Worm (Caenorhabditis elegans) whole organism, young adult: Measurements from ENCODE around the gene ent-3.

Experiments
- B0019.2 ChIP-seq: fragments of 200-800 bp; sonication (Bioruptor generic); conservative IDR thresholded peaks from 2 replicates; pipeline ENCODE4 v1.3.6; 2022; ENCODE audit warnings: missing genetic modification reagents, missing genetic modification characterization, missing compliant biosample characterization
- B0261.1 ChIP-seq: sonication (generic microtip); optimal IDR thresholded peaks from 2 replicates; lab custom pipeline; 2016; ENCODE audit warnings: mild to moderate bottlenecking, missing genetic modification characterization, moderate library complexity, missing compliant biosample characterization
- D2030.7 ChIP-seq: fragments of 200-800 bp; sonication (Bioruptor generic); IDR thresholded peaks from 2 replicates; pipeline ENCODE4 v1.3.6; 2022; ENCODE audit warnings: missing genetic modification reagents, missing genetic modification characterization, missing compliant biosample characterization
- F23B12.7 ChIP-seq: sonication (generic microtip); optimal IDR thresholded peaks from 2 replicates; lab custom pipeline; 2017; ENCODE audit warnings: missing genetic modification characterization, mild to moderate bottlenecking, missing compliant biosample characterization, antibody characterized with exemption, moderate library complexity; ENCODE audit not compliant: insufficient read depth
- F55B11.4 ChIP-seq: sonication (generic microtip); optimal IDR thresholded peaks from 2 replicates; lab custom pipeline; 2016; ENCODE audit warnings: missing compliant biosample characterization, missing genetic modification characterization, borderline replicate concordance; ENCODE audit not compliant: insufficient read depth
- K12H6.12 ChIP-seq: fragments of 200-800 bp; sonication (Bioruptor generic); optimal IDR thresholded peaks from 2 replicates; lab custom pipeline; 2018; ENCODE audit warnings: mild to moderate bottlenecking, missing genetic modification characterization, missing compliant biosample characterization
- Y56A3A.18 ChIP-seq: fragments of 200-800 bp; sonication (Bioruptor generic); IDR thresholded peaks from 2 replicates; pipeline ENCODE4 v1.3.6; 2022; ENCODE audit warnings: missing genetic modification reagents, missing genetic modification characterization, missing compliant biosample characterization
- Y67H2A.10 ChIP-seq: fragments of 200-800 bp; sonication (Bioruptor generic); conservative IDR thresholded peaks from 2 replicates; pipeline ENCODE4 v1.3.6; 2022; ENCODE audit warnings: missing genetic modification reagents, missing genetic modification characterization, missing compliant biosample characterization
- akir-1 ChIP-seq: fragments of 200-800 bp; sonication (Bioruptor generic); optimal IDR thresholded peaks from 2 replicates; lab custom pipeline; 2018; ENCODE audit warnings: mild to moderate bottlenecking, missing genetic modification characterization, moderate library complexity, missing compliant biosample characterization
- ama-1 ChIP-seq, 3 experiments: fragments of 150-350 bp in 1 of 3; sonication (generic microtip) in 2 of 3; optimal IDR thresholded peaks; 2 replicates each; lab custom pipeline; 2014 to 2018; ENCODE audit warnings: missing biosample characterization in 2 of 3, missing genetic modification characterization in 2 of 3, missing genetic modification reagents in 2 of 3
- aptf-3 ChIP-seq: fragments of 200-800 bp; sonication (Bioruptor generic); IDR thresholded peaks from 2 replicates; pipeline ENCODE4 v1.3.6; 2022; ENCODE audit warnings: missing genetic modification characterization, missing compliant biosample characterization
- atf-7 ChIP-seq: sonication (generic microtip); optimal IDR thresholded peaks from 2 replicates; lab custom pipeline; 2017; ENCODE audit warnings: mild to moderate bottlenecking, missing genetic modification characterization, missing compliant biosample characterization
- attf-5 ChIP-seq: fragments of 200-800 bp; sonication (Bioruptor generic); optimal IDR thresholded peaks from 2 replicates; lab custom pipeline; 2018; ENCODE audit warnings: mild to moderate bottlenecking, missing genetic modification characterization, missing compliant biosample characterization
- cebp-1 ChIP-seq, 2 experiments: fragments of 200-800 bp in 1 of 2; sonication (Bioruptor generic) in 1 of 2; sonication (generic microtip) in 1 of 2; IDR thresholded peaks in 1 of 2; optimal IDR thresholded peaks in 1 of 2; 2 replicates each; pipeline versions ENCODE4 v1.3.6 to Lab custom; 2017 to 2022; ENCODE audit warnings: missing compliant biosample characterization in 2 of 2, missing genetic modification characterization in 2 of 2, mild to moderate bottlenecking in 1 of 2, missing genetic modification reagents in 1 of 2, moderate library complexity in 1 of 2
- ceh-58 ChIP-seq: fragments of 200-800 bp; sonication (Bioruptor generic); IDR thresholded peaks from 2 replicates; pipeline ENCODE4 v1.3.6; 2022; ENCODE audit warnings: missing genetic modification characterization, missing compliant biosample characterization
- die-1 ChIP-seq: sonication (generic microtip); optimal IDR thresholded peaks from 2 replicates; lab custom pipeline; 2016; ENCODE audit warnings: missing genotype, mild to moderate bottlenecking, missing genetic modification characterization, missing compliant biosample characterization
- dox-1 ChIP-seq: fragments of 200-800 bp; sonication (Bioruptor generic); IDR thresholded peaks from 2 replicates; pipeline ENCODE4 v1.3.6; 2022; ENCODE audit warnings: missing genetic modification reagents, missing genetic modification characterization, missing compliant biosample characterization
- dpl-1 ChIP-seq: fragments of 150-350 bp; optimal IDR thresholded peaks from 2 replicates; lab custom pipeline; 2014; ENCODE audit warnings: missing biosample characterization, missing genetic modification reagents, missing genetic modification characterization
- efl-1 ChIP-seq: fragments of 150-350 bp; optimal IDR thresholded peaks from 2 replicates; lab custom pipeline; 2014; ENCODE audit warnings: missing biosample characterization, missing genetic modification reagents, missing genetic modification characterization
- egl-18 ChIP-seq: fragments of 200-800 bp; sonication (Bioruptor generic); IDR thresholded peaks from 2 replicates; pipeline ENCODE4 v1.3.6; 2022; ENCODE audit warnings: missing genetic modification reagents, missing genetic modification characterization, missing compliant biosample characterization
- fkh-3 ChIP-seq: sonication (generic microtip); optimal IDR thresholded peaks from 2 replicates; lab custom pipeline; 2016; ENCODE audit warnings: mild to moderate bottlenecking, missing genetic modification characterization, missing compliant biosample characterization
- him-1 ChIP-seq: sonication (generic microtip); optimal IDR thresholded peaks from 2 replicates; lab custom pipeline; 2016; ENCODE audit warnings: missing genotype, missing genetic modification reagents, missing genetic modification characterization, missing compliant biosample characterization
- hlh-26 ChIP-seq: fragments of 200-800 bp; sonication (Bioruptor generic); conservative IDR thresholded peaks from 2 replicates; pipeline ENCODE4 v1.3.6; 2022; ENCODE audit warnings: missing genetic modification reagents, missing genetic modification characterization, missing compliant biosample characterization
- hmg-1.2 ChIP-seq: fragments of 200-800 bp; sonication (Bioruptor generic); IDR thresholded peaks from 2 replicates; pipeline ENCODE4 v1.3.6; 2022; ENCODE audit warnings: missing genetic modification reagents, missing genetic modification characterization, missing compliant biosample characterization
- hmg-20 ChIP-seq: fragments of 200-800 bp; sonication (Bioruptor generic); IDR thresholded peaks from 2 replicates; pipeline ENCODE4 v1.3.6; 2022; ENCODE audit warnings: missing genetic modification reagents, missing genetic modification characterization, missing compliant biosample characterization
- lin-40 ChIP-seq: sonication (generic microtip); optimal IDR thresholded peaks from 2 replicates; lab custom pipeline; 2016; ENCODE audit warnings: missing genetic modification characterization, mild to moderate bottlenecking, missing compliant biosample characterization, missing genotype, missing genetic modification reagents
- lin-54 ChIP-seq: fragments of 200-800 bp; sonication (Bioruptor generic); optimal IDR thresholded peaks from 2 replicates; lab custom pipeline; 2018; ENCODE audit warnings: mild to moderate bottlenecking, missing genetic modification characterization, missing compliant biosample characterization
- lsl-1 ChIP-seq: fragments of 200-800 bp; sonication (Bioruptor generic); optimal IDR thresholded peaks from 2 replicates; lab custom pipeline; 2018; ENCODE audit warnings: mild to moderate bottlenecking, missing genetic modification characterization, moderate library complexity, missing compliant biosample characterization
- madf-10 ChIP-seq: sonication (generic microtip); optimal IDR thresholded peaks from 2 replicates; lab custom pipeline; 2016; ENCODE audit warnings: mild to moderate bottlenecking, missing genetic modification characterization, missing compliant biosample characterization
- madf-3 ChIP-seq: fragments of 200-800 bp; sonication (Bioruptor generic); IDR thresholded peaks from 2 replicates; pipeline ENCODE4 v1.3.6; 2022; ENCODE audit warnings: missing genetic modification reagents, missing genetic modification characterization, missing compliant biosample characterization
- madf-8 ChIP-seq: fragments of 200-800 bp; sonication (Bioruptor generic); conservative IDR thresholded peaks from 2 replicates; pipeline ENCODE4 v1.3.6; 2022; ENCODE audit warnings: missing genetic modification reagents, missing genetic modification characterization, missing compliant biosample characterization
- nfya-1 ChIP-seq: sonication (generic microtip); optimal IDR thresholded peaks from 2 replicates; lab custom pipeline; 2017; ENCODE audit warnings: antibody characterized with exemption, missing compliant biosample characterization, missing genetic modification characterization, borderline replicate concordance; ENCODE audit not compliant: insufficient read depth
- nhr-120 ChIP-seq: fragments of 200-800 bp; sonication (Bioruptor generic); IDR thresholded peaks from 2 replicates; pipeline ENCODE4 v1.3.6; 2022; ENCODE audit warnings: missing genetic modification characterization, missing compliant biosample characterization
- nhr-90 ChIP-seq: sonication (generic microtip); optimal IDR thresholded peaks from 2 replicates; lab custom pipeline; 2016; ENCODE audit warnings: missing genotype, mild to moderate bottlenecking, missing genetic modification characterization, missing compliant biosample characterization
- repo-1 ChIP-seq: sonication (generic microtip); optimal IDR thresholded peaks from 2 replicates; lab custom pipeline; 2017; ENCODE audit warnings: mild to moderate bottlenecking, missing genetic modification characterization, missing compliant biosample characterization
- rpc-1 ChIP-seq, 2 experiments: fragments of 150-350 bp in 1 of 2; sonication (generic microtip) in 1 of 2; optimal IDR thresholded peaks; 2 replicates each; lab custom pipeline; 2014 to 2018; ENCODE audit warnings: missing biosample characterization in 1 of 2, missing genetic modification characterization in 1 of 2, missing genetic modification reagents in 1 of 2, missing genotype in 1 of 2
- snpc-3.4 ChIP-seq: sonication (generic microtip); optimal IDR thresholded peaks from 2 replicates; lab custom pipeline; 2017; ENCODE audit warnings: missing genetic modification characterization, mild to moderate bottlenecking, missing compliant biosample characterization, antibody characterized with exemption, moderate library complexity, missing genotype, missing genetic modification reagents
- snpc-4 ChIP-seq, 5 experiments: fragments of 150-350 bp in 1 of 5; sonication (generic microtip) in 4 of 5; optimal IDR thresholded peaks; 2 replicates each; lab custom pipeline; 2014 to 2018; ENCODE audit warnings: missing genetic modification characterization in 5 of 5, missing biosample characterization in 3 of 5, antibody characterized with exemption in 2 of 5, mild to moderate bottlenecking in 2 of 5, missing compliant biosample characterization in 2 of 5, missing genotype in 2 of 5, moderate library complexity in 2 of 5, missing genetic modification reagents in 1 of 5
- sptf-2 ChIP-seq: fragments of 200-800 bp; sonication (Bioruptor generic); optimal IDR thresholded peaks from 2 replicates; lab custom pipeline; 2018; ENCODE audit warnings: mild to moderate bottlenecking, missing genetic modification characterization, missing compliant biosample characterization
- tbx-9 ChIP-seq: sonication (generic microtip); optimal IDR thresholded peaks from 2 replicates; lab custom pipeline; 2016; ENCODE audit warnings: borderline replicate concordance, missing genetic modification characterization, inconsistent platforms, missing compliant biosample characterization
- ztf-26 ChIP-seq: sonication (generic microtip); optimal IDR thresholded peaks from 2 replicates; lab custom pipeline; 2017; ENCODE audit warnings: missing genetic modification characterization, missing compliant biosample characterization
- ztf-3 ChIP-seq: fragments of 200-800 bp; sonication (Bioruptor generic); optimal IDR thresholded peaks from 2 replicates; lab custom pipeline; 2018; ENCODE audit warnings: mild to moderate bottlenecking, missing genetic modification characterization, missing compliant biosample characterization
- ztf-6 ChIP-seq: fragments of 200-800 bp; sonication (Bioruptor generic); IDR thresholded peaks from 2 replicates; pipeline ENCODE4 v1.3.6; 2022; ENCODE audit warnings: missing genetic modification reagents, missing genetic modification characterization, missing compliant biosample characterization

ent-3 gene

DNA sequence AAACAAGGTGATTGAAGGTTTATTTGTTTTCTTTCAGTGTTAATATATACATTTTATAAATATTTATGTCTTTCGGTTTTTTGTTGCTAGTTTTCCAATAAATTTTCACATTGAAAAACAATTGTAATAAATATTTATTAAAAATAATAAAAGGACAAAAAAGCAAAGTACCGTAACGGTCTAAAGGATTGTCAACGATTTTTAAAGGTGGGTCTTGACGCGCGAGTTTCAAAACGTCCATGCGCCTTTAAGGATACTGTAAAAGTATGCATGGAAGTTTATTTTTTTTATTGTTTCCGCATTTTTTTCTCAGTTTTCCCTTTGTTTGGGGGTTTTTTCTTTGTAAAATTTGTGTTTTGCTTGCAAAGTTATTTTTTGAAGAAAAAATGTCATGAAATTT, 43.0 kb downstream of the ent-3 start (continued):
- TF ChIP-seq dpl-1 (GFP tag; lab: Kevin White, UChicago) (peak; percentile 18), die-1 (tag; lab: Kevin White, UChicago) (no peak), madf-10 (tag; lab: Kevin White, UChicago) (no peak), hmg-20 (GFP tag; lab: Robert Waterston, UW) (no peak), tbx-9 (tag; lab: Kevin White, UChicago) (no peak), efl-1 (peak; percentile 14), ztf-3 (GFP tag; lab: Kevin White, UChicago) (no peak), ama-1 (optimal IDR thresholded peaks at IDR 0.05; lab: Kevin White, UChicago) (no peak), ama-1 (GFP tag; optimal IDR thresholded peaks at IDR 0.05; lab: Kevin White, UChicago) (peak in 1 of 2 experiments; percentile 11), lin-54 (GFP tag; lab: Kevin White, UChicago) (peak; percentile 38), F55B11.4 (tag; lab: Kevin White, UChicago) (no peak), hmg-1.2 (GFP tag; lab: Robert Waterston, UW) (no peak), B0261.1 (tag; lab: Kevin White, UChicago) (no peak), F23B12.7 (tag; lab: Kevin White, UChicago) (no peak), D2030.7 (GFP tag; lab: Robert Waterston, UW) (peak; percentile 72), repo-1 (tag; lab: Kevin White, UChicago) (no peak), snpc-4 (GFP tag; optimal IDR thresholded peaks at IDR 0.05; lab: Kevin White, UChicago) (no peak), snpc-4 (tag; optimal IDR thresholded peaks at IDR 0.05; lab: Kevin White, UChicago) (no peak), nfya-1 (tag; lab: Kevin White, UChicago) (no peak), him-1 (tag; lab: Kevin White, UChicago) (peak; percentile 69), K12H6.12 (tag; lab: Kevin White, UChicago) (no peak)

DNA sequence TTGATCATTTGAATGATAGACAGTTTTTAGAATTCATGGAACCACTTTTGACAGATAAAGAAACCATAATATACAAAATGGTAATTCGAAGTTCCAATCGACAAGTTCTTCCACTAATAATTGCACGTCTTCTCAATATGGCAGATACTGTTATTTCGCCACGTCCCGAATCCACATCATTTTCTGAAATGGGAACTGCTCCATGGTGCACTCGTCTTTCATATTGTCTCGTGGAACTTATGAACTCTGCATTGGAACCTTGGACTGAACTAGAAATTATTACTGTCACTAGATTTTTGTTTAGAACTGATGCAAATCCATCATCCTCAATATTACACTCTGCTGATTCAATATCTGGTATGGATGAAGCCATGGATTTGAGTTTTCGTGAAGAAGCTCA, 48.7 kb downstream of the ent-3 start:
- TF ChIP-seq nfya-1 (tag; lab: Kevin White, UChicago) (no peak), atf-7 (tag; lab: Kevin White, UChicago) (no peak), cebp-1 (GFP tag; IDR thresholded peaks at IDR 0.05; lab: Robert Waterston, UW) (no peak), cebp-1 (tag; optimal IDR thresholded peaks at IDR 0.05; lab: Kevin White, UChicago) (no peak), ztf-3 (GFP tag; lab: Kevin White, UChicago) (no peak), snpc-3.4 (tag; lab: Kevin White, UChicago) (no peak), aptf-3 (GFP tag; lab: Robert Waterston, UW) (no peak), nhr-90 (tag; lab: Kevin White, UChicago) (no peak), hlh-26 (GFP tag; lab: Robert Waterston, UW) (no peak)

DNA sequence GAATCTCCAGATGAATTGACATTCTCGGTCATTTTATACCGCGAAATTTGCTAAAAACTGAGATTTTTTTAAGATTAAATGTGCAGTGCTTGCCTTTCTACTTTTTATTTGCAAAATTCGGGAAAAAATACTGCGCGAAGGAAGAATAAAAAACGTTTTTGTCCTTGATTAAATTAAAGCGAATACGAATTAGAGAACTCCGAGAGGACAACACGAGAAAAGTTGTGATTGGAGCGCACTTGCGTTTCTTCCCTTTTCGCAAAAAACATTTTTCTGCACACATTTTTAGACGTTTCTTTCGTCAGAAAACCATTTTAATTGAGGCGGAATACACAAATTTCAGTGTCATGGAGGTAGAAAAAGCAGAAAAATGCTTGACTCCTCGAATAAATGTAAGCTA, 50.4 kb downstream of the ent-3 start, which contains the start of the genes trm-1 and ints-2:
TSS of gene trm-1 (minus strand) at position 175 of the 400 bp plus-strand sequence.
TSS of gene ints-2 (plus strand) at position 249 of the 400 bp plus-strand sequence.
- TF ChIP-seq sptf-2, result no peak
- peak; percentile 20 for TF ChIP-seq attf-5 (GFP tag; lab: Kevin White, UChicago)
- no peak for TF ChIP-seq rpc-1 (optimal IDR thresholded peaks at IDR 0.05; lab: Kevin White, UChicago)
- TF ChIP-seq rpc-1 (tag; optimal IDR thresholded peaks at IDR 0.05; lab: Kevin White, UChicago), result no peak
- TF ChIP-seq ceh-58 (GFP tag; lab: Robert Waterston, UW), result no peak
- TF ChIP-seq B0019.2, result no peak
- peak; percentile 21 for TF ChIP-seq efl-1
- TF ChIP-seq fkh-3, result no peak
- TF ChIP-seq Y67H2A.10 (GFP tag; lab: Robert Waterston, UW), result no peak
- TF ChIP-seq lsl-1 (GFP tag; lab: Kevin White, UChicago), result peak; percentile 4
- TF ChIP-seq nhr-120 (GFP tag; lab: Robert Waterston, UW), result no peak
- TF ChIP-seq ztf-6 (GFP tag; lab: Robert Waterston, UW), result no peak
- TF ChIP-seq Y56A3A.18, result no peak
- no peak for TF ChIP-seq snpc-4 (GFP tag; optimal IDR thresholded peaks at IDR 0.05; lab: Kevin White, UChicago)
- peak in 1 of 4 experiments; percentile 45 for TF ChIP-seq snpc-4 (tag; optimal IDR thresholded peaks at IDR 0.05; lab: Kevin White, UChicago)
- TF ChIP-seq nfya-1 (tag; lab: Kevin White, UChicago), result no peak
- TF ChIP-seq ztf-26, result no peak
- TF ChIP-seq akir-1 (GFP tag; lab: Kevin White, UChicago), result no peak
- TF ChIP-seq lin-40 (tag; lab: Kevin White, UChicago), result no peak
- TF ChIP-seq egl-18 (GFP tag; lab: Robert Waterston, UW), result no peak
- TF ChIP-seq dox-1 (GFP tag; lab: Robert Waterston, UW), result no peak
- no peak for TF ChIP-seq madf-3 (GFP tag; lab: Robert Waterston, UW)
- no peak for TF ChIP-seq madf-8 (GFP tag; lab: Robert Waterston, UW)
